Worm (Caenorhabditis elegans) whole organism, young adult: ENCODE data around the gene C28H8.3.

Experiments
- B0035.1 ChIP-seq: sonication (generic microtip); optimal IDR thresholded peaks from 2 replicates; lab custom pipeline; 2016; ENCODE audit warnings: missing genetic modification characterization, mild to moderate bottlenecking, missing compliant biosample characterization, missing genotype, missing genetic modification reagents
- C06A6.2 ChIP-seq: fragments of 200-800 bp; sonication (Bioruptor generic); conservative IDR thresholded peaks from 2 replicates; pipeline ENCODE4 v1.3.6; 2022; ENCODE audit warnings: missing genetic modification characterization, missing compliant biosample characterization
- D2030.7 ChIP-seq: fragments of 200-800 bp; sonication (Bioruptor generic); IDR thresholded peaks from 2 replicates; pipeline ENCODE4 v1.3.6; 2022; ENCODE audit warnings: missing genetic modification reagents, missing genetic modification characterization, missing compliant biosample characterization
- F22D6.2 ChIP-seq: sonication (generic microtip); optimal IDR thresholded peaks from 2 replicates; lab custom pipeline; 2016; ENCODE audit warnings: mild to moderate bottlenecking, missing genetic modification characterization, missing compliant biosample characterization
- F33H1.4 ChIP-seq: fragments of 200-800 bp; sonication (Bioruptor generic); IDR thresholded peaks from 2 replicates; pipeline ENCODE4 v1.3.6; 2022; ENCODE audit warnings: missing genetic modification reagents, missing genetic modification characterization, missing compliant biosample characterization
- F39B2.1 ChIP-seq: fragments of 200-800 bp; sonication (Bioruptor generic); IDR thresholded peaks from 2 replicates; pipeline ENCODE4 v1.3.6; 2022; ENCODE audit warnings: missing genetic modification reagents, missing genetic modification characterization, missing compliant biosample characterization
- F55B11.4 ChIP-seq: sonication (generic microtip); optimal IDR thresholded peaks from 2 replicates; lab custom pipeline; 2016; ENCODE audit warnings: missing compliant biosample characterization, missing genetic modification characterization, borderline replicate concordance; ENCODE audit not compliant: insufficient read depth
- K11D2.4 ChIP-seq: fragments of 200-800 bp; sonication (Bioruptor generic); IDR thresholded peaks from 2 replicates; pipeline ENCODE4 v1.3.6; 2022; ENCODE audit warnings: missing genetic modification reagents, missing genetic modification characterization, missing compliant biosample characterization
- Y53F4B.3 ChIP-seq: fragments of 200-800 bp; sonication (Bioruptor generic); IDR thresholded peaks from 2 replicates; pipeline ENCODE4 v1.3.6; 2022; ENCODE audit warnings: missing genetic modification reagents, missing genetic modification characterization, missing compliant biosample characterization
- ZK185.1 ChIP-seq: sonication (generic microtip); optimal IDR thresholded peaks from 2 replicates; lab custom pipeline; 2016; ENCODE audit warnings: mild to moderate bottlenecking, missing genetic modification characterization, missing compliant biosample characterization; ENCODE audit not compliant: poor library complexity, severe bottlenecking
- attf-3 ChIP-seq: fragments of 200-800 bp; sonication (Bioruptor generic); conservative IDR thresholded peaks from 2 replicates; pipeline ENCODE4 v1.3.6; 2022; ENCODE audit warnings: missing genetic modification reagents, missing genetic modification characterization, missing compliant biosample characterization
- ccch-3 ChIP-seq: fragments of 200-800 bp; sonication (Bioruptor generic); optimal IDR thresholded peaks from 2 replicates; lab custom pipeline; 2018; ENCODE audit warnings: mild to moderate bottlenecking, missing genetic modification characterization, missing compliant biosample characterization
- cebp-1 ChIP-seq, 2 experiments: fragments of 200-800 bp in 1 of 2; sonication (Bioruptor generic) in 1 of 2; sonication (generic microtip) in 1 of 2; IDR thresholded peaks in 1 of 2; optimal IDR thresholded peaks in 1 of 2; 2 replicates each; pipeline versions ENCODE4 v1.3.6 to Lab custom; 2017 to 2022; ENCODE audit warnings: missing compliant biosample characterization in 2 of 2, missing genetic modification characterization in 2 of 2, mild to moderate bottlenecking in 1 of 2, missing genetic modification reagents in 1 of 2, moderate library complexity in 1 of 2
- ceh-91 ChIP-seq: fragments of 200-800 bp; sonication (Bioruptor generic); IDR thresholded peaks from 2 replicates; pipeline ENCODE4 v1.3.6; 2022; ENCODE audit warnings: missing genetic modification reagents, missing genetic modification characterization, missing compliant biosample characterization
- die-1 ChIP-seq: sonication (generic microtip); optimal IDR thresholded peaks from 2 replicates; lab custom pipeline; 2016; ENCODE audit warnings: missing genotype, mild to moderate bottlenecking, missing genetic modification characterization, missing compliant biosample characterization
- hmg-1.2 ChIP-seq: fragments of 200-800 bp; sonication (Bioruptor generic); IDR thresholded peaks from 2 replicates; pipeline ENCODE4 v1.3.6; 2022; ENCODE audit warnings: missing genetic modification reagents, missing genetic modification characterization, missing compliant biosample characterization
- let-526 ChIP-seq: fragments of 200-800 bp; sonication (Bioruptor generic); IDR thresholded peaks from 2 replicates; pipeline ENCODE4 v1.3.6; 2022; ENCODE audit warnings: missing genetic modification reagents, missing genetic modification characterization, missing compliant biosample characterization
- lin-35 ChIP-seq, 3 experiments: fragments of 150-350 bp in 2 of 3; sonication (generic microtip) in 1 of 3; optimal IDR thresholded peaks; 2 replicates each; lab custom pipeline; 2014 to 2018; ENCODE audit warnings: missing biosample characterization in 3 of 3, missing genetic modification characterization in 3 of 3, missing genetic modification reagents in 3 of 3
- lin-40 ChIP-seq: sonication (generic microtip); optimal IDR thresholded peaks from 2 replicates; lab custom pipeline; 2016; ENCODE audit warnings: missing genetic modification characterization, mild to moderate bottlenecking, missing compliant biosample characterization, missing genotype, missing genetic modification reagents
- lin-54 ChIP-seq: fragments of 200-800 bp; sonication (Bioruptor generic); optimal IDR thresholded peaks from 2 replicates; lab custom pipeline; 2018; ENCODE audit warnings: mild to moderate bottlenecking, missing genetic modification characterization, missing compliant biosample characterization
- lsl-1 ChIP-seq: fragments of 200-800 bp; sonication (Bioruptor generic); optimal IDR thresholded peaks from 2 replicates; lab custom pipeline; 2018; ENCODE audit warnings: mild to moderate bottlenecking, missing genetic modification characterization, moderate library complexity, missing compliant biosample characterization
- lsy-27 ChIP-seq: sonication (generic microtip); optimal IDR thresholded peaks from 2 replicates; lab custom pipeline; 2017; ENCODE audit warnings: missing genetic modification characterization, mild to moderate bottlenecking, missing compliant biosample characterization, antibody characterized with exemption, missing genotype, borderline replicate concordance; ENCODE audit not compliant: insufficient read depth
- madf-6 ChIP-seq: fragments of 200-800 bp; sonication (Bioruptor generic); IDR thresholded peaks from 2 replicates; pipeline ENCODE4 v1.3.6; 2022; ENCODE audit warnings: missing genetic modification reagents, missing genetic modification characterization, missing compliant biosample characterization
- madf-8 ChIP-seq: fragments of 200-800 bp; sonication (Bioruptor generic); conservative IDR thresholded peaks from 2 replicates; pipeline ENCODE4 v1.3.6; 2022; ENCODE audit warnings: missing genetic modification reagents, missing genetic modification characterization, missing compliant biosample characterization
- mcd-1 ChIP-seq: fragments of 200-800 bp; sonication (Bioruptor generic); IDR thresholded peaks from 2 replicates; pipeline ENCODE4 v1.3.6; 2022; ENCODE audit warnings: missing genetic modification reagents, missing genetic modification characterization, missing compliant biosample characterization
- mes-4 ChIP-seq: sonication (generic microtip); optimal IDR thresholded peaks from 2 replicates; lab custom pipeline; 2016; ENCODE audit warnings: missing genotype, missing genetic modification characterization, missing compliant biosample characterization
- nhr-120 ChIP-seq: fragments of 200-800 bp; sonication (Bioruptor generic); IDR thresholded peaks from 2 replicates; pipeline ENCODE4 v1.3.6; 2022; ENCODE audit warnings: missing genetic modification characterization, missing compliant biosample characterization
- nhr-90 ChIP-seq: sonication (generic microtip); optimal IDR thresholded peaks from 2 replicates; lab custom pipeline; 2016; ENCODE audit warnings: missing genotype, mild to moderate bottlenecking, missing genetic modification characterization, missing compliant biosample characterization
- pbrm-1 ChIP-seq: fragments of 200-800 bp; sonication (Bioruptor generic); IDR thresholded peaks from 2 replicates; pipeline ENCODE4 v1.3.6; 2022; ENCODE audit warnings: missing genetic modification reagents, missing genetic modification characterization, missing compliant biosample characterization
- rec-8 ChIP-seq, 2 experiments: sonication (generic microtip); optimal IDR thresholded peaks; 2 replicates each; lab custom pipeline; 2016; ENCODE audit warnings: mild to moderate bottlenecking in 2 of 2, missing genetic modification characterization in 2 of 2, missing genetic modification reagents in 2 of 2, missing genotype in 2 of 2, missing biosample characterization in 1 of 2, missing compliant biosample characterization in 1 of 2, moderate library complexity in 1 of 2
- rpc-1 ChIP-seq, 2 experiments: fragments of 150-350 bp in 1 of 2; sonication (generic microtip) in 1 of 2; optimal IDR thresholded peaks; 2 replicates each; lab custom pipeline; 2014 to 2018; ENCODE audit warnings: missing biosample characterization in 1 of 2, missing genetic modification characterization in 1 of 2, missing genetic modification reagents in 1 of 2, missing genotype in 1 of 2
- snpc-4 ChIP-seq, 5 experiments: fragments of 150-350 bp in 1 of 5; sonication (generic microtip) in 4 of 5; optimal IDR thresholded peaks; 2 replicates each; lab custom pipeline; 2014 to 2018; ENCODE audit warnings: missing genetic modification characterization in 5 of 5, missing biosample characterization in 3 of 5, antibody characterized with exemption in 2 of 5, mild to moderate bottlenecking in 2 of 5, missing compliant biosample characterization in 2 of 5, missing genotype in 2 of 5, moderate library complexity in 2 of 5, missing genetic modification reagents in 1 of 5
- somi-1 ChIP-seq: fragments of 200-800 bp; sonication (Bioruptor generic); optimal IDR thresholded peaks from 2 replicates; lab custom pipeline; 2018; ENCODE audit warnings: mild to moderate bottlenecking, missing genetic modification characterization, missing compliant biosample characterization
- ztf-26 ChIP-seq: sonication (generic microtip); optimal IDR thresholded peaks from 2 replicates; lab custom pipeline; 2017; ENCODE audit warnings: missing genetic modification characterization, missing compliant biosample characterization
- ztf-28 ChIP-seq: fragments of 200-800 bp; sonication (Bioruptor generic); IDR thresholded peaks from 2 replicates; pipeline ENCODE4 v1.3.6; 2022; ENCODE audit warnings: missing genetic modification reagents, missing genetic modification characterization, missing compliant biosample characterization
- ztf-3 ChIP-seq: fragments of 200-800 bp; sonication (Bioruptor generic); optimal IDR thresholded peaks from 2 replicates; lab custom pipeline; 2018; ENCODE audit warnings: mild to moderate bottlenecking, missing genetic modification characterization, missing compliant biosample characterization

C28H8.3 gene

DNA sequence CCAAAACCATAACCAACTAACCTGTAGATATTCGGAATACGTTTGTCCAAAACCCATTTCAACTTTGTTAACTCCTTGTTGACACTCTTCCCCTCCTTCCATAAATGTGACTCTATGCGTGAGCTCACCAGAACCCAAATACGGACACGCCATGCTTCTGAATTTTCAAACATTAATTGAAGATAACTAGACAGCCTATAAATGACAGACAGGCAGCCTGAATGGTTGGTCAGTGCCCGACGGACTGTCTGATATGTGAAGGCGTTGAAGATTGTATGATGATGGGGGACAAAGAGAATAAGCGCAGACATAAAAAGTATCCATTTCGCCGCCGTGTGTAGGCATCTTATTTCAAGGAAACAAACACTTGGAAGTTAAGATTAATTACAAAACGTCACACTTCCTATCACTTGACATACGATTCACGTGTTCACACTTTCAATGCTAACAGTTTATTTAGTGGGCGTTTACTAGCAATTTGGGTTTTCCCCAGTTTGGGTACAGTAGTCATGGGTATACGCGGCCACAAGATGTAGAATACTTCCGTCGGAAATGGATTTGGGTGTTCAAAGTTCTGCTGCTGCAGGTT lies 11.4 kb downstream of the C28H8.3 start, which contains the start of the genes tdo-2 and C28H8.2 (continued):
- TF ChIP-seq attf-3 (GFP tag; lab: Robert Waterston, UW) = no peak
- no peak for TF ChIP-seq ztf-28 (GFP tag; lab: Robert Waterston, UW)
- peak; percentile 58; the same call in 1 of the 2 replicates for TF ChIP-seq K11D2.4 (GFP tag; lab: Robert Waterston, UW)
- TF ChIP-seq ccch-3 (GFP tag; lab: Kevin White, UChicago) = no peak
- TF ChIP-seq F39B2.1 (GFP tag; lab: Robert Waterston, UW) = no peak
- TF ChIP-seq die-1 (tag; lab: Kevin White, UChicago) = peak; percentile 39
- TF ChIP-seq lin-54 (GFP tag; lab: Kevin White, UChicago) = no peak

DNA sequence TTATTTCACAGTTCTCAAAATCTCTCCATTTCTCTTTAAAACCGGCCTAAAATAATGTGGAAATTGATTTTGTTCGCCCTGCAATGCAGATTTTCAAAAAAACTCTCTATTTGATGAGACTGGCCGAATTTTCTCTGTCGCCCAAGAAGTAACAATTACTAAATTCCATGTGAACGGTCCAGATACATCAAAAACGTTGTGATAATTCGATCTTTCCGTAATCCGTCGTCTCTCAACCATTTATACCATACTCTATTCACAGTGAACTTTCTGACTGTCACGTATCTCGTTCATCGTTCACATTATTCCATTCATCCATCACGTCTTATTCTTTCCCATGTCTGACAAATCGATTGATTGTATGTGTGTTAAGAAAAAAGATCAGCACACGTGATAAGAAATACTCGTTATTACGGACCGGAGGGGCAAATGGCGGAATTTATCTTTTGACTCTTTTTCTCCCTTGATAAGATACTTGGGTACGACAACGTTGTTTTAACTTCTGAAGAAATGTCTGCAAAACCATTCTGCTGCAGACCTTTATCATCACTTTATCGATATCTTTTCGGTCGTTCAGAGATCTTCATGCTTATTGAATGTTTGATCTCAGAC lies 12.7 kb downstream of the C28H8.3 start:
- TF ChIP-seq Y53F4B.3 (GFP tag; lab: Robert Waterston, UW) (no peak), somi-1 (GFP tag; lab: Kevin White, UChicago) (peak; percentile 6), ztf-26 (tag; lab: Kevin White, UChicago) (peak; percentile 36), rec-8 (tag; optimal IDR thresholded peaks at IDR 0.05; lab: Kevin White, UChicago) (no peak), F55B11.4 (no peak), lin-40 (tag; lab: Kevin White, UChicago) (peak; percentile 0)
- TF ChIP-seq, all 124 proteins: peak for 3

- TF ChIP-seq rpc-1 (optimal IDR thresholded peaks at IDR 0.05; lab: Kevin White, UChicago) (no peak), rpc-1 (tag; optimal IDR thresholded peaks at IDR 0.05; lab: Kevin White, UChicago) (no peak), C06A6.2 (GFP tag; lab: Robert Waterston, UW) (no peak), lin-35 (GFP tag; optimal IDR thresholded peaks at IDR 0.05; lab: Kevin White, UChicago) (no peak), ztf-3 (no peak), mes-4 (tag; lab: Kevin White, UChicago) (no peak), nhr-90 (tag; lab: Kevin White, UChicago) (no peak), let-526 (GFP tag; lab: Robert Waterston, UW) (no peak), ceh-91 (GFP tag; lab: Robert Waterston, UW) (no peak), cebp-1 (GFP tag; IDR thresholded peaks at IDR 0.05; lab: Robert Waterston, UW) (no peak), cebp-1 (tag; optimal IDR thresholded peaks at IDR 0.05; lab: Kevin White, UChicago) (no peak)
Observed at ce11 chrIII:5922236-5922635, 13.7 kb downstream of the C28H8.3 start.

ce11 chrIII:5925724-5926123 lies 17.2 kb downstream of the C28H8.3 start, which contains the start of the genes dnc-2 and bcl-7:
Gene dnc-2 (minus strand): TSS chrIII:5925756.
Gene bcl-7 (plus strand): TSS chrIII:5926086.
- TF ChIP-seq lsy-27 = no peak
- TF ChIP-seq hmg-1.2 (GFP tag; lab: Robert Waterston, UW) = peak; percentile 94
- no peak for TF ChIP-seq pbrm-1 (GFP tag; lab: Robert Waterston, UW)
- TF ChIP-seq B0035.1 (tag; lab: Kevin White, UChicago) = no peak
- peak; percentile 60; the same call in 1 of the 2 replicates for TF ChIP-seq madf-6
- TF ChIP-seq mcd-1 (GFP tag; lab: Robert Waterston, UW) = peak; percentile 82
- TF ChIP-seq lsl-1 (GFP tag; lab: Kevin White, UChicago) = peak; percentile 24
- no peak for TF ChIP-seq F22D6.2 (tag; lab: Kevin White, UChicago)
- TF ChIP-seq cebp-1 (GFP tag; IDR thresholded peaks at IDR 0.05; lab: Robert Waterston, UW) = peak; percentile 79
- peak; percentile 96 for TF ChIP-seq cebp-1 (tag; optimal IDR thresholded peaks at IDR 0.05; lab: Kevin White, UChicago)
- TF ChIP-seq F33H1.4 = peak; percentile 32; the same call in 1 of the 2 replicates
- TF ChIP-seq madf-8 (GFP tag; lab: Robert Waterston, UW) = 0 out of 2 replicates have a peak, but pooled peaks have one; percentile 13
- 0 out of 2 replicates have a peak, but pooled peaks have one; percentile 19 for TF ChIP-seq D2030.7 (GFP tag; lab: Robert Waterston, UW)
- TF ChIP-seq lin-35 (GFP tag; optimal IDR thresholded peaks at IDR 0.05; lab: Kevin White, UChicago) = peak in 1 of 3 experiments; percentile 6
- TF ChIP-seq snpc-4 (GFP tag; optimal IDR thresholded peaks at IDR 0.05; lab: Kevin White, UChicago) = no peak
- TF ChIP-seq snpc-4 (tag; optimal IDR thresholded peaks at IDR 0.05; lab: Kevin White, UChicago) = peak in 1 of 4 experiments; percentile 37
- TF ChIP-seq ZK185.1 = peak; percentile 19
- TF ChIP-seq die-1 (tag; lab: Kevin White, UChicago) = no peak
- no peak for TF ChIP-seq nhr-120 (GFP tag; lab: Robert Waterston, UW)
